Worm (Caenorhabditis elegans) whole organism, midembryonic: ENCODE results near the gene fbxa-182.

Experiments
- T22C8.4 ChIP-seq: fragments of 200-800 bp; sonication (Bioruptor generic); IDR thresholded peaks from 2 replicates; pipeline ENCODE4 v1.3.6; 2022; ENCODE audit warnings: missing genetic modification characterization, missing compliant biosample characterization
- flt-1 ChIP-seq: fragments of 200-800 bp; sonication (Bioruptor generic); IDR thresholded peaks from 2 replicates; pipeline ENCODE4 v1.3.6; 2022; ENCODE audit warnings: missing genetic modification characterization, missing compliant biosample characterization
- tab-1 ChIP-seq: fragments of 200-800 bp; sonication (Bioruptor generic); IDR thresholded peaks from 2 replicates; pipeline ENCODE4 v1.3.6; 2022; ENCODE audit warnings: missing genetic modification characterization, missing compliant biosample characterization

ce11 chrII:2431972-2432371, 19.4 kb upstream of the fbxa-182 start, which contains the start of gene ceh-86:
- TF ChIP-seq flt-1 (GFP tag; lab: Robert Waterston, UW) = no peak
- no peak for TF ChIP-seq T22C8.4 (GFP tag; lab: Robert Waterston, UW)
- TF ChIP-seq tab-1 (GFP tag; lab: Robert Waterston, UW) = no peak
